Worm (Caenorhabditis elegans): ENCODE data around the gene T07G12.4.

ce11 chrIV:10577600-10577999, 39.1 kb upstream of the T07G12.4 start:
- TF ChIP-seq egl-27 (tag; optimal IDR thresholded peaks at IDR 0.05) (no peak), aly-2 (tag; optimal IDR thresholded peaks at IDR 0.05) (no peak), ztf-11 (tag; optimal IDR thresholded peaks at IDR 0.05) (no peak)
